Fruit fly (Drosophila melanogaster): ENCODE data around the gene SecCl.

The SecCl gene

DNA sequence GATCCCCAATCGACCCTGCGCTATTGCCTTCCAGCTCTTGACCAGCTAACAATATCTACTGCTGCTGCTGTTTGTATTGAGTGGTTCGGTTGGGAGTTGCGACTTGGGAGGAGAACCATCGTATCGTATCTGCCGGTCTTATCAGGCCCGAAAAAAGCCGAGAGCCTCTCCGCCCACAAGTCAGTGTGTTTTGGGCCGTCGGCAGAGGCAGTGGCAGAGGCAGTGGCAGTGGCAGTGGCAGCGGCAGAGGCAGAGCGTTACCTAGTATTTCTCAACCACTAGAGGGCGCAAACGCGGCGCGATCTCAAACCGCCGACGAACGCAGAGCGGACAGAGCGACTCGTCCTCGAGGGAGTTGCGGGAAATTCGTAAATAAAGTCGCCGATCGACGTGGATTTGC, at the start of gene SecCl:
TSS of gene SecCl (plus strand) at position 18 of the 400 bp plus-strand sequence.
- no peak for TF ChIP-seq noc (tag; optimal IDR thresholded peaks at IDR 0.05)

DNA sequence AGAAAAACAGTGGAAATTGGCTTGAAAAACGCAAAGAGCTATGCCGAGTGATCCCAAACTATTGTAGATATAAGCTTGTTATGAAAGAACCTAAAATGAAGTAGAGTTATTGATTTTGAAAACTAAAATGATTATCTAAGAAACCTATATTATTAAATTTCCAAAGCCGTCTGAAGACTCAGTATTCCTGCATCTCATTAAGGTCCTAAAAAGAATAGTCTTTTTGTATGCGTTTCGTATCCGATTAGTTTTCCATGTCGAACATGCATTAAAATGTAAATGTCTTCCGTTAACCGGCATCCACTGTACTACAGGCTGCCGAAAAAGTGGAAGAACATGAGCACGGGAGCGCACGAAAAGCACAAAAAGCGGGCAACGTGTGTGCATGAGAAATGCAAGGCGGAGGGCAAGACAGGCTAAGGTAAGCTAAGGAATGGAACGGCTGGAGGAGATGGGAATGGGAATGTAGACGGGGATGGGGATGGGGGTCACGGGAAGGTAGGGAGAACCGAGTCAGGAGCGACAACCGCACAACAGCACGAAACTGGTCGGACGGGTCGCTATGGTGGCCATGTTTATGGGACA, 49.2 kb upstream of the SecCl start:
- no peak for TF ChIP-seq noc (tag; optimal IDR thresholded peaks at IDR 0.05)

DNA sequence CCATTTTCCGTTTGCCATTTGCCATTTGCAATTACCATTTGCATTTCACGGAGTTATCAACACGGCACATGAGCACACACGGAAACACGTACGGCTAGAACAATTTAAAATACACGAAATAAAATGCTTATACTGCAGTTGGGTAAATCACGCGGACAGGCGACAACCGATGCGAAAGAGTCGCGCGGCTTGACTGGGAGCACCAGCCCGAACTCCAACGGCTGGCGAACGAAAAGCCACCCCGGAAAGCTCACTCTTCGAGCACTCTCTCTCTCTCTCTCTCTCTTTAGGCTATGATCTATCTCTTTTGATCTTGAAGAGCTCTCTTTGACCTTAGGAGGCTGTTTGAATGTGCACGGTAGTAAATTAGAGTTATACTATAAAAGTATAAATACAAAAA, 48.6 kb upstream of the SecCl start, which contains the start of gene blot:
TSS of gene blot (minus strand) at position 196 of the 400 bp plus-strand sequence.
- no peak for TF ChIP-seq noc (tag; optimal IDR thresholded peaks at IDR 0.05)

DNA sequence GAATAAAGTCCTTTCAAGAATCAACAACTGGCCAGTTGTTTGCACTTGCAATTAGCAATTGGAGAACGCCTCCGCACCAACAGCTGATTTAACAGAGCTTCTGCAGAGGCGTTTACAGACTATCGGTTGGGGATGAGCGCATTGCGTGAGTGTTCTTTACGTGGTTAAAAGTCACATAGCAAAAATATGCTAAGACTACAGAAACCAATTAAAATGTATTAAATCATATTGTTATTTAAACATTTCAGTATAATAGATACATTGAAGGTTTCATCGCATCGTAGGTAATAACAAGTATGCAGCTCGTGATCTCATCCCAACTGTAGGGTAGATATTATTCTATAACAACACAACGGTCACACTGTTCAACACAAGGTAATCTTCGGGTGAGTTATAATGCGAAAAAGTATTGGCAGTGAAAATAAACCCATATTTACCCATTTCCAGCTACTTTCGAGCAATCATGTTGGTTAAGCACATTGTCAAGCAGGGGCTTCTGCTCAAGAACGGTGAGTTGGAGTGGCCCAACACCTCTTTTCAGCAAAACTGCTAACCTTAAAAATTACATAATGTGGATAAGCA, 44.7 kb upstream of the SecCl start, which contains the start of the genes Sec3 and COX7B:
TSS of gene Sec3 (minus strand) at position 86 of the 582 bp plus-strand sequence.
TSS of gene COX7B (plus strand) at position 346 of the 582 bp plus-strand sequence.
- peak; percentile 66 for TF ChIP-seq noc (tag; optimal IDR thresholded peaks at IDR 0.05)

DNA sequence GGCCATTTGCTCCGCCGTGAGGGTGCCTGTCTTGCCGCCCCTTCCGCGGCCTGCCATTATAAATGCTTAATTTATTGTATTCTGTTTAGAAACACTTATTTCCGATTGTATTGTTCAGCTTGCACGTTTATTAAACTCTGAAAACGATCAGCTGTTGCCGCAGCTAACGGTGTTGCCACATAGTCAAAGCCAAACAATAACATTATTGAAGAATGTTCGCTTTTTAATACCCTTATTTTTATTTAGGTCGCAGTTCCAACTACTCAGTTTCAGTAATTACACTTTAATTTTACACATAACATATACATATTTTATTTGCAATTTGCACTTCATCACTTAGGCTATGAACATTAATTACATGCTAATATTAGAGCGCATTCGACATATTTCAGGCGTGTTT, 42.9 kb upstream of the SecCl start, which contains the start of gene Polr3G:
TSS of gene Polr3G (minus strand) at position 118 of the 400 bp plus-strand sequence.
- no peak for TF ChIP-seq noc (tag; optimal IDR thresholded peaks at IDR 0.05)

DNA sequence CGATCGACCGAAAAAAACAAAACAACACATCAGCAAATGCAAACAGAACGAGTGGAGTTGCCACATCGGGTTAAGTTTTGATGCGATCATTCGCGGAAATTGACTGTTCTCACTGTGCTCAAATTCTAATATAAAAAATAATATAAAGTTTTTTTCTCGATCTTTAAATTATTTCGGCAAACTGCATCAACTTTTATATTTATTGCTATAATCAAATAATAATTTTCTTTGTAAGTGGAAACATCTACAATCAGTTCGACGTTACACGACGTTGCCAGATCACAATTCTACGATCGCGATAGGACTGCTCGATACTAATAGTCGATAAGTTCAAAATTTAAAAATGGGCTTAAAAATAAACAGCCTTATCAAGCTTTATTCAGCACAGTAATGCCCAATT, 41.1 kb upstream of the SecCl start, which contains the start of gene Gorab:
TSS of gene Gorab (minus strand) at position 58 of the 400 bp plus-strand sequence.
- TF ChIP-seq noc (tag; optimal IDR thresholded peaks at IDR 0.05), result peak; percentile 64

DNA sequence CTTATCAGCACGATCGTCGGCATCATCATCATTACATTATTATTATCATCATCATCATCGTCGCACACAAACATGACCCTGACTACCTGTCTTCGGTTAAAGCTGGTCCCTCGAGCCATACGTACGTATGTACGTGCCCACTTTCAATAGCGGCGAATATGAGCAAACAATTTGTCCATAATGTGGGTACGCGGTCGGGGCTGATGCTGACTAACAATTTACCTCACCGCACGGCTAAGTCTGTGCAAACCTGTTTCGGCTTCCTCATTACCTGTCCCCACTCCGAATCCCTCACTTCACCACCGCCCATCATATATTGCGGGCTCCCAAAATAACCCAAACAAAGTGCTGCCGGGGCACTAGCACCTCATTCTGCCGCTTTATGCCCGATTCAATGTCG, 39.5 kb upstream of the SecCl start:
- TF ChIP-seq noc (tag; optimal IDR thresholded peaks at IDR 0.05), result no peak

DNA sequence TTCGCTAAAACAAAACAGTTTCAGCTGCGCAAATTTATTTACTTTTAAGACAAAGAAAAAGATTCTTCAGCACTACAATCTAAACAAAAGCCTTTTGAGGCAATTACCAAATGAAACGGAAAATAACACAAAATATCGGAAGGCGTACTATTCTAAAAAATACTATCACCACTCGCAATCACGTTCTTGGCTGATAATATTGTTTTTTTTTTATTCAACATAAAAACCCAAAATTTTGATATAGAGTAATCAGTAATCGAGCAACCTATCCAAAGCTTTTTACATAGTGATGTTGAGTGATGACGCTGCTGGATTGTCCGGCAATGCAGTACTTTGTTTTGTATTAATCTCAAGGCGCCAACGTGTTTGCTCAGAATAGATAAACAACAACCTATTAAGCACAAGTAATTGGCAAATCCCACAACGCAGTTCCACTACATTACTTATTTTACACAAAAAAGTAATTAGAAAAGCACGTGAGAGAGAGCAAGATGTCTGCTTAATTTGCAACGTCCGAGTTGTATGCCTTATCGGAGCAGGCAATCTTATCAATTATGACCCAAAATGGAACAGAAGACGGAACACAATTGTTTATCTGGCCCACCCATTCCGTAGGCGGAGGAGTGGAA, 38.9 kb upstream of the SecCl start:
- TF ChIP-seq noc (tag; optimal IDR thresholded peaks at IDR 0.05), result peak; percentile 41

DNA sequence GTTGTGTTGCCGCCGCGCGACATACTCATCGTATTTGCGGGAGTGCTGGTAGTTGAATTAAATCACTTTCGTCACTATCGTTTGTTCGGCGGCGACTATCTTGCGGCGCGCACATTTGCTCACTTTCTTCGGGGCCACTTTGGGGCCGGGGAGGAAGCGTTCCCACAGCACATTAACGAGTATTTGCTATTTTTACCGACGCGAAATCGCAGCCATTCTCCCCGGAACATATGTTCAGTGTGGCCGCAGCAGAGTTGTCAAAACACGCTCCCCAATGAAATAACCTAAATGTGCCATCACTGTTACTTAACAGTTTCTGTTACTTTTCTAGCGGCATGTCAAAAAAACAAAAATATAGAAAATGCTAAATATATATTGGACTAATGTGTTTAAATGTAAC, 37.0 kb upstream of the SecCl start, which contains the start of gene frc:
TSS of gene frc (minus strand) at position 244 of the 400 bp plus-strand sequence.
- TF ChIP-seq noc (tag; optimal IDR thresholded peaks at IDR 0.05), result no peak

DNA sequence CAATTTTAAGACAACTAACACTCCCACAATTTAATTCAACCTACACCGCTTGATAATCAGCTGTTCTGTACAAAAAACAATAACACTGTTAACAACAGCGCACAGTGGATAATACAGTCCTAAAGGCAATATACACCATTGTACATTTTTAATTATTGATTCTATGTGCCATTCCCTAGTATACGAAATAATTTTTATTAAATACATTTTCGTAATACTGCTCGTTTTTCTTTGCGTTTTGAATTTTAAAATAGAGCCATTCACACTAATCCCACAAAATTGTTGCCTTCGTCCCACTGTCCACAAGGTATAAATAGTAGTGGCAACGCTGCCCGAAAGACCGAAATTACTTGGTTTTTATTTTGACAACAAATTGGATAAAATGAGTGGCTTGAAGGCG, 36.4 kb upstream of the SecCl start, which contains the start of the genes Coq4 and CG32176:
TSS of gene Coq4 (minus strand) at position 67 of the 400 bp plus-strand sequence.
TSS of gene CG32176 (plus strand) at position 314 of the 400 bp plus-strand sequence.
- TF ChIP-seq noc (tag; optimal IDR thresholded peaks at IDR 0.05), result peak; percentile 94

DNA sequence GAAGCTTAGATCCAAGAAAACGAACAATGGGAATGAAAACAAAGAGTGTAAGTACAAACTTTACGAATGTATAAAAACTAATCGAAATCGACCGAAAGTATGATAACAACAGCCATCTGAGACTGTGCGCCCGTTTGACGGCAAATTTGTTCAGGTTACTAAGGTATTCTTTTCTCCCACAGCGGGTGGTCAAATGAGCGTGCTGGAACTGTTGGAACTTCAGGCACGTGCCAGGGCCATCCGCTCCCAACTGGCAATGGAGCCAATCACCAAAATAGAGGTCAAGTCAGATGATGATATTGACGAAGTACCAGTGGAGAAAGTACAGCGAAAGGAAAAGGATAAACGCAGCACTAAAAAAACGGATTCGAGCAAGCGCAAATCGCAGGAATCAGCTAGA, 33.6 kb upstream of the SecCl start, which contains the start of gene CG12229:
TSS of gene CG12229 (minus strand) at position 101 of the 400 bp plus-strand sequence.
- no peak for TF ChIP-seq noc (tag; optimal IDR thresholded peaks at IDR 0.05)

DNA sequence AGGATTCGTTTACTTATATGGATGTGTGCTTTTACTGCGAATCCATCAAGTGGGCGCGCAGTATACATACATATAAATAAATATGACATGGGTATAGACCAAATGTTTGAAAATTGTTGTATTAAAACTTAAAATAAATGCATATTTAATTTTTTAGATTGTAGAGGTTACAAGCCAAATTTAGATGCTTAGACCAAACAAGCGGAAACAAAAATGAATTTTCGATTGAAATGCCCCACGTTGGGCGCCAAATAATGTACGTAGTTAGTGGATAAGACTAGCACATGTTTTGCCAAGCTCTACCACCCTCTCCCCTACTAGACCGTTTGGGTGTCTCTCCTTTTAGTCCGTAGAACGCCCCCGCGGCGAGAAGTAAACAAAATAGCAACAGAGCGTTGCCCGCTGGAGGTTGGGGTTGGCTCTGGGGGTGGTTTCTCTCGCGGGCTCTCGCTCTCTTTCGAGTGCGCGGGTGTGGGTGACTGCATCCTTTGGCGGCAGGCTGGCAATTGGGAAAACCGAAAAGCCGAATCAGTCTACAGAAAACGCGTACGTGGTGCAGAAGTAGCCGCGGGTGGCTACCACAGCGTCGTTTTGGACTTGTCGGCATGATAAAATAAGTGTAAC, 30.9 kb upstream of the SecCl start, which contains the start of gene CG18265:
TSS of gene CG18265 (plus strand) at position 530 of the 624 bp plus-strand sequence.
- no peak for TF ChIP-seq noc (tag; optimal IDR thresholded peaks at IDR 0.05)

DNA sequence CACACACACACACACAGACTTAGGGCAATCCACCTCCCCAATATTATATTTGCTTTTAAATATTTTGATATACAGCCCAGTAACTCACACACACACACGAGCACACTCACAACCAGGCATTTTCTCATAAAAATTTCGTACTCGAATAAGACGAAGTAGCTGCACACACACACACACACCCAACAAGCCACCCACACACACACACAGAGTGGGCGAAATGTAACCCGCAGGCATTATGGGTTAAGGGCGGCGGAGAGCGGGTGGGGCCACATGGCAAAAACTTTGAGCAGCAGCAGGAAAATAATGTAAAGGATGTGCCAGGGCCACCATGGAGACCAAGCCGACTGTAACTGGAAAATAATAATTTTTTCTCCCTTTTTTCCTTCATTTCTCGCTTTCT, 28.3 kb upstream of the SecCl start:
- TF ChIP-seq noc (tag; optimal IDR thresholded peaks at IDR 0.05), result no peak

DNA sequence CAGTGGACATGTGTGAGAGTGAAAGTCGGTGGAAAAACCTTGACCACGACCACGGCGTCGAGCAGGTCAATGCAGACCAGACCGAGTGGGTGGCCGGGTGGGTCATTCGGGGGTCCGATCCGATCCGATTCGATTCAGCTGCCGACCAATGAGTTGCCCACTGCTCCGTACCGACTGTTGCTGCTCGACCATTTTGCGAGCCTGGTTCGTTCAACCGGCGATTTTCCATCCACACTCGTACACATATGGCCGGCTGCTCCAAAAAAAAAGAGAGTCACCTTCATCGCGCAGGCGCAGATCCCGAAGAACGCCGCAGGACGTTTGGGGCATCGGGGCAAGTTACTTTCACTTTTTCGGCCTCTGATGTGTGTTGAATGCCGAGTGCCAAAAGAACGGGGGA, 25.4 kb upstream of the SecCl start:
- no peak for TF ChIP-seq noc (tag; optimal IDR thresholded peaks at IDR 0.05)

DNA sequence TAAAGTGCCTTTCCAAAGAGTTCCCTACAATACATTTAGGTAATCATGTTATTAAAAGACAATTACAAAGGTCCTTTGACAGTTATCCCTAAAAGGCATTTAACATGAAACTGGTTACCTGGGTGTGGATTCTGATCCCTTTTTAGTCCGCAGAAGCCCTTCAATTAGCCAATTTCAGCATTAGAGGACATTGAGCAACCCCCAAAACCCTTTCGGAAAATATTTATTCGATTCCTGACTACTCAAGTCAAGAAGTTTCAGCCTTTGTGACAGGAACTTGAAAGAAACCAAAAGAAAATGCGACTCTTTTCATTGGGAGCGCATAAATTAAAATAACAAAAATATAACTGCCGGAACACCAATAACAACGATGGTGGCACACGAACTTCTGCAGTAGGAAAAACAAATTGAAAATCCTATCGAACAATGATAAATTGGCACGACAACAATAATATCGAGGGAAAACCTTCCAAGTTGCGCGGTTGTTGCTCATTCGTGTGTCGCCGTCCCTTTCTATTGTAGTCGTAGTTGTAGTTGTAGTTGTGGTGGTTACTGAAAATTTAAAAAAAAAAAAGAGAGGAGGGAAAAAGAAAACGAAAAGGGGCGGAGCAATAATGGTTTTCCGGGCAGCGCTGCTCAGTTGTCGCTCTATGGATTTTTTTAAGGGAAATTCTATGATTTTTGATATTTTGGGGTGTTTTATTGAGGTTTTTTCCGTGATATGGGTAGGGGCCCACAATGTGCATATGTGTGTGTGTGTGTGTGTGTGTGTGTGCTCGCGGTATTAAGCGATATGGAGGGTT, 24.1 kb upstream of the SecCl start:
- TF ChIP-seq noc (tag; optimal IDR thresholded peaks at IDR 0.05), result no peak
